Fruit fly (Drosophila melanogaster) whole organism: Measurements from ENCODE around the gene CG33645.

Source experiments
- Dll ChIP-seq: fragments of >200 bp; optimal IDR thresholded peaks from 2 replicates; lab custom pipeline; 2017
- pan ChIP-seq: fragments of >200 bp; optimal IDR thresholded peaks from 2 replicates; lab custom pipeline; 2017
- psq ChIP-seq: fragments of >200 bp; optimal IDR thresholded peaks from 2 replicates; lab custom pipeline; 2017
- usp ChIP-seq: fragments of >200 bp; optimal IDR thresholded peaks from 2 replicates; lab custom pipeline; 2017; ENCODE audit warnings: missing biosample characterization, missing genetic modification characterization, mixed read lengths

DNA sequence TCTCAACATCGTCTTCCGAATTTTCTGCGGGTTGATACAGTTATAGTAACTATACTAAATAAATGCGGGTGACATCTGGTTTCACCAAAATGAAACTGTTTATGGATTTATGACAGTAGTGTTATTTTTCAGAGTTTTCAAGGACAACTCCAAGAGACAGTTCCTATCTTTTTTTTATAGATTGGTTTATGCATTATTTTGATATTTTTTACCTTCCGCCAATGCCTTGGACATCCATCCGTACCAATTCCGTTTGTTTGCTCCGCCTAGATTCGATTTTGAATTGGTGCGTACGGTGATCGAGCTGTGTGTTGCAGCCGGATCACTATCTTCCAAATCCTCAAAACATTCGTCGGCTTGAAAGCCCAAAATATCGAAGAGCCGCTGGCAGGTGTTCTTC is 9.3 kb downstream of the CG33645 start, which contains the start of gene CG16853:
- no peak for TF ChIP-seq usp (GFP tag; lab: Kevin White, UChicago)
- no peak for TF ChIP-seq psq (lab: Kevin White, UChicago)
- TF ChIP-seq Dll (lab: Kevin White, UChicago), result no peak
- no peak for TF ChIP-seq pan (lab: Kevin White, UChicago)
